Fruit fly (Drosophila melanogaster) whole organism, embryonic: ENCODE results near the gene ssp3.

Source experiments
- Aef1 ChIP-seq: fragments of 200-800 bp; sonication (Bioruptor generic); IDR thresholded peaks from 3 replicates; pipeline ENCODE4 v1.3.6; 2022; ENCODE audit warnings: missing biosample characterization, missing genetic modification characterization
- Antp ChIP-seq: fragments of 200-800 bp; sonication (Bioruptor generic); optimal IDR thresholded peaks from 3 replicates; lab custom pipeline; 2016; ENCODE audit warnings: missing biosample characterization, missing genetic modification characterization
- Asciz ChIP-seq: fragments of 200-800 bp; sonication (Bioruptor generic); optimal IDR thresholded peaks from 2 replicates; lab custom pipeline; 2017; ENCODE audit warnings: missing biosample characterization, mild to moderate bottlenecking, missing genetic modification characterization, missing genetic modification reagents
- Blimp-1 ChIP-seq: fragments of 200-800 bp; sonication (Bioruptor generic); optimal IDR thresholded peaks from 3 replicates; lab custom pipeline; 2018; ENCODE audit warnings: missing biosample characterization, missing genetic modification characterization, mild to moderate bottlenecking, moderate library complexity, missing genetic modification reagents
- Bteb2 ChIP-seq: fragments of 200-800 bp; sonication (Bioruptor generic); optimal IDR thresholded peaks from 2 replicates; lab custom pipeline; 2016; ENCODE audit warnings: missing biosample characterization, missing genetic modification characterization
- CG10431 ChIP-seq: fragments of 200-800 bp; sonication (Bioruptor generic); optimal IDR thresholded peaks from 3 replicates; lab custom pipeline; 2018; ENCODE audit warnings: missing biosample characterization, mild to moderate bottlenecking, missing genetic modification characterization
- CG12071 ChIP-seq: fragments of 200-800 bp; sonication (Bioruptor generic); optimal IDR thresholded peaks from 3 replicates; lab custom pipeline; 2018; ENCODE audit warnings: missing biosample characterization, mild to moderate bottlenecking, missing genetic modification characterization
- CG12744 ChIP-seq: fragments of 200-800 bp; sonication (Bioruptor generic); optimal IDR thresholded peaks from 2 replicates; lab custom pipeline; 2016; ENCODE audit warnings: missing biosample characterization, missing genetic modification characterization
- CG13296 ChIP-seq: fragments of 200-800 bp; sonication (Bioruptor generic); optimal IDR thresholded peaks from 3 replicates; lab custom pipeline; 2018; ENCODE audit warnings: missing biosample characterization, mild to moderate bottlenecking, missing genetic modification characterization
- CG13424 ChIP-seq: fragments of 200-800 bp; sonication (Bioruptor generic); optimal IDR thresholded peaks from 2 replicates; lab custom pipeline; 2019; ENCODE audit warnings: missing biosample characterization, mild to moderate bottlenecking, missing genetic modification characterization, moderate library complexity
- CG13894 ChIP-seq: fragments of 200-800 bp; sonication (Bioruptor generic); optimal IDR thresholded peaks from 3 replicates; lab custom pipeline; 2018; ENCODE audit warnings: missing biosample characterization, mild to moderate bottlenecking, missing genetic modification characterization, moderate library complexity
- CG14860 ChIP-seq: fragments of 200-800 bp; sonication (Bioruptor generic); IDR thresholded peaks from 3 replicates; pipeline ENCODE4 v1.3.6; 2022; ENCODE audit warnings: missing biosample characterization, missing genetic modification characterization; ENCODE audit not compliant: partially characterized antibody
- CG15073 ChIP-seq: fragments of 200-800 bp; sonication (Bioruptor generic); optimal IDR thresholded peaks from 2 replicates; lab custom pipeline; 2016; ENCODE audit warnings: missing biosample characterization, missing genetic modification characterization
- CG15696 ChIP-seq: fragments of 200-800 bp; sonication (Bioruptor generic); optimal IDR thresholded peaks from 2 replicates; lab custom pipeline; 2019; ENCODE audit warnings: missing biosample characterization, mild to moderate bottlenecking, missing genetic modification characterization, moderate library complexity
- CG17328 ChIP-seq: fragments of 200-800 bp; sonication (Bioruptor generic); IDR thresholded peaks from 2 replicates; pipeline ENCODE4 v1.3.6; 2022; ENCODE audit warnings: missing biosample characterization, missing genetic modification characterization
- CG2875 ChIP-seq: fragments of 200-800 bp; sonication (Bioruptor generic); optimal IDR thresholded peaks from 2 replicates; lab custom pipeline; 2017; ENCODE audit warnings: missing biosample characterization, mild to moderate bottlenecking, missing genetic modification characterization, missing genetic modification reagents
- CG30020 ChIP-seq: fragments of 200-800 bp; optimal IDR thresholded peaks from 2 replicates; lab custom pipeline; 2019; ENCODE audit warnings: missing biosample characterization, mild to moderate bottlenecking, missing genetic modification characterization, moderate library complexity
- CG3163 ChIP-seq: fragments of 200-800 bp; sonication (Bioruptor generic); optimal IDR thresholded peaks from 3 replicates; lab custom pipeline; 2016; ENCODE audit warnings: missing biosample characterization, missing genetic modification characterization
- CG3838 ChIP-seq: fragments of 200-800 bp; sonication (Bioruptor generic); optimal IDR thresholded peaks from 3 replicates; lab custom pipeline; 2016; ENCODE audit warnings: missing biosample characterization, missing genetic modification characterization
- CG4404 ChIP-seq: fragments of 200-800 bp; sonication (Bioruptor generic); IDR thresholded peaks from 2 replicates; pipeline ENCODE4 v1.3.6; 2022; ENCODE audit warnings: missing biosample characterization, missing genetic modification characterization
- CG4707 ChIP-seq: fragments of 200-800 bp; sonication (Bioruptor generic); optimal IDR thresholded peaks from 2 replicates; lab custom pipeline; 2018; ENCODE audit warnings: missing biosample characterization, mild to moderate bottlenecking, missing genetic modification characterization, moderate library complexity
- CG7786 ChIP-seq: fragments of 200-800 bp; sonication (Bioruptor generic); optimal IDR thresholded peaks from 2 replicates; lab custom pipeline; 2016; ENCODE audit warnings: missing biosample characterization, missing genetic modification characterization
- CG7963 ChIP-seq: fragments of 200-800 bp; sonication (Bioruptor generic); IDR thresholded peaks from 3 replicates; pipeline ENCODE4 v1.3.6; 2022; ENCODE audit warnings: missing biosample characterization, missing genetic modification characterization; ENCODE audit not compliant: partially characterized antibody
- Chrac-16 ChIP-seq: fragments of 200-800 bp; sonication (Bioruptor generic); optimal IDR thresholded peaks from 3 replicates; lab custom pipeline; 2016; ENCODE audit warnings: missing biosample characterization, missing genetic modification characterization
- CoRest ChIP-seq: fragments of 200-800 bp; sonication (Bioruptor generic); optimal IDR thresholded peaks from 3 replicates; lab custom pipeline; 2018; ENCODE audit warnings: missing biosample characterization, mild to moderate bottlenecking, missing genetic modification characterization, moderate library complexity
- E2f2 ChIP-seq: fragments of 200-800 bp; sonication (Bioruptor generic); IDR thresholded peaks from 2 replicates; pipeline ENCODE4 v1.3.6; 2022; ENCODE audit warnings: missing biosample characterization, missing genetic modification characterization
- Ets97D ChIP-seq: fragments of 200-800 bp; sonication (Bioruptor generic); optimal IDR thresholded peaks from 3 replicates; lab custom pipeline; 2016; ENCODE audit warnings: missing biosample characterization, missing genetic modification characterization
- Fer1 ChIP-seq: fragments of 200-800 bp; sonication (Bioruptor generic); optimal IDR thresholded peaks from 2 replicates; lab custom pipeline; 2017; ENCODE audit warnings: missing biosample characterization, mild to moderate bottlenecking, missing genetic modification characterization
- H2.0 ChIP-seq: fragments of 200-800 bp; sonication (Bioruptor generic); IDR thresholded peaks from 2 replicates; pipeline ENCODE4 v1.3.6; 2022; ENCODE audit warnings: missing biosample characterization, missing genetic modification characterization
- Hr3 ChIP-seq: fragments of 200-800 bp; sonication (Bioruptor generic); optimal IDR thresholded peaks from 3 replicates; lab custom pipeline; 2016; ENCODE audit warnings: missing biosample characterization, missing genetic modification characterization
- Nf-YB ChIP-seq: fragments of 200-800 bp; sonication (Bioruptor generic); optimal IDR thresholded peaks from 3 replicates; lab custom pipeline; 2019; ENCODE audit warnings: missing biosample characterization, mild to moderate bottlenecking, missing genetic modification characterization, moderate library complexity
- Tbp ChIP-seq: fragments of >200 bp; optimal IDR thresholded peaks from 2 replicates; lab custom pipeline; 2018; ENCODE audit warnings: missing biosample characterization, missing genetic modification characterization
- Xbp1 ChIP-seq: fragments of 200-800 bp; sonication (Bioruptor generic); optimal IDR thresholded peaks from 3 replicates; lab custom pipeline; 2016; ENCODE audit warnings: missing biosample characterization, mild to moderate bottlenecking, missing genetic modification characterization
- amos ChIP-seq: fragments of 200-800 bp; sonication (Bioruptor generic); IDR thresholded peaks from 2 replicates; pipeline ENCODE4 v1.3.6; 2022; ENCODE audit warnings: missing biosample characterization, missing genetic modification characterization; ENCODE audit not compliant: partially characterized antibody
- bab2 ChIP-seq: fragments of 200-800 bp; sonication (Bioruptor generic); optimal IDR thresholded peaks from 2 replicates; lab custom pipeline; 2016; ENCODE audit warnings: missing biosample characterization, missing genetic modification characterization
- chn ChIP-seq: fragments of 200-800 bp; sonication (Bioruptor generic); optimal IDR thresholded peaks from 2 replicates; lab custom pipeline; 2016; ENCODE audit warnings: missing biosample characterization, missing genetic modification characterization
- crol ChIP-seq: fragments of 200-800 bp; sonication (Bioruptor generic); IDR thresholded peaks from 2 replicates; pipeline ENCODE4 v1.3.6; 2022; ENCODE audit warnings: missing biosample characterization, missing genetic modification characterization
- fd64A ChIP-seq: fragments of 200-800 bp; sonication (Bioruptor generic); optimal IDR thresholded peaks from 3 replicates; lab custom pipeline; 2018; ENCODE audit warnings: missing biosample characterization, mild to moderate bottlenecking, missing genetic modification characterization
- ftz-f1 ChIP-seq: fragments of 200-800 bp; sonication (Bioruptor generic); optimal IDR thresholded peaks from 2 replicates; lab custom pipeline; 2016; ENCODE audit warnings: missing biosample characterization, missing genetic modification characterization
- hb ChIP-seq: fragments of 200-800 bp; sonication (Bioruptor generic); IDR thresholded peaks from 3 replicates; pipeline ENCODE4 v1.3.6; 2022; ENCODE audit warnings: missing biosample characterization, missing genetic modification characterization; ENCODE audit not compliant: partially characterized antibody
- hkb ChIP-seq, 2 experiments: fragments of 200-800 bp in 1 of 2; fragments of >200 bp in 1 of 2; sonication (Bioruptor generic) in 1 of 2; IDR thresholded peaks in 1 of 2; optimal IDR thresholded peaks in 1 of 2; 2 replicates each; pipeline versions ENCODE4 v1.3.6 to Lab custom; 2017 to 2022; ENCODE audit warnings: missing biosample characterization in 1 of 2, missing genetic modification characterization in 1 of 2
- nmo ChIP-seq: fragments of 200-800 bp; sonication (Bioruptor generic); optimal IDR thresholded peaks from 2 replicates; lab custom pipeline; 2018; ENCODE audit warnings: missing biosample characterization, mild to moderate bottlenecking, missing genetic modification characterization, moderate library complexity
- prd ChIP-seq, 3 experiments: fragments of >200 bp in 2 of 3; fragments of 200-800 bp in 1 of 3; sonication (Bioruptor generic) in 1 of 3; optimal IDR thresholded peaks in 2 of 3; IDR thresholded peaks in 1 of 3; 2 replicates in 2 of 3; 3 replicates in 1 of 3; pipeline versions ENCODE4 v1.3.6 to Lab custom; 2017 to 2022; ENCODE audit warnings: missing biosample characterization in 1 of 3, missing genetic modification characterization in 1 of 3
- rib ChIP-seq: fragments of 200-800 bp; sonication (Bioruptor generic); IDR thresholded peaks from 2 replicates; pipeline ENCODE4 v1.3.6; 2022; ENCODE audit warnings: missing biosample characterization, missing genetic modification characterization
- sens ChIP-seq: fragments of 200-800 bp; sonication (Bioruptor generic); peaks from one replicate; lab custom pipeline; 2016; ENCODE audit warnings: missing biosample characterization, missing genetic modification characterization
- usp ChIP-seq: fragments of >200 bp; optimal IDR thresholded peaks from 2 replicates; lab custom pipeline; 2017; ENCODE audit warnings: missing biosample characterization, missing genetic modification characterization
- vfl ChIP-seq: fragments of 200-800 bp; sonication (Bioruptor generic); optimal IDR thresholded peaks from 2 replicates; lab custom pipeline; 2016; ENCODE audit warnings: missing biosample characterization, missing genetic modification characterization
- z ChIP-seq: fragments of 200-800 bp; sonication (Bioruptor generic); IDR thresholded peaks from 3 replicates; pipeline ENCODE4 v1.3.6; 2022; ENCODE audit warnings: missing biosample characterization, missing genetic modification characterization
- zen ChIP-seq: fragments of 200-800 bp; sonication (Bioruptor generic); optimal IDR thresholded peaks from 3 replicates; lab custom pipeline; 2018; ENCODE audit warnings: missing biosample characterization, mild to moderate bottlenecking, missing genetic modification characterization, moderate library complexity

ssp3 gene

DNA sequence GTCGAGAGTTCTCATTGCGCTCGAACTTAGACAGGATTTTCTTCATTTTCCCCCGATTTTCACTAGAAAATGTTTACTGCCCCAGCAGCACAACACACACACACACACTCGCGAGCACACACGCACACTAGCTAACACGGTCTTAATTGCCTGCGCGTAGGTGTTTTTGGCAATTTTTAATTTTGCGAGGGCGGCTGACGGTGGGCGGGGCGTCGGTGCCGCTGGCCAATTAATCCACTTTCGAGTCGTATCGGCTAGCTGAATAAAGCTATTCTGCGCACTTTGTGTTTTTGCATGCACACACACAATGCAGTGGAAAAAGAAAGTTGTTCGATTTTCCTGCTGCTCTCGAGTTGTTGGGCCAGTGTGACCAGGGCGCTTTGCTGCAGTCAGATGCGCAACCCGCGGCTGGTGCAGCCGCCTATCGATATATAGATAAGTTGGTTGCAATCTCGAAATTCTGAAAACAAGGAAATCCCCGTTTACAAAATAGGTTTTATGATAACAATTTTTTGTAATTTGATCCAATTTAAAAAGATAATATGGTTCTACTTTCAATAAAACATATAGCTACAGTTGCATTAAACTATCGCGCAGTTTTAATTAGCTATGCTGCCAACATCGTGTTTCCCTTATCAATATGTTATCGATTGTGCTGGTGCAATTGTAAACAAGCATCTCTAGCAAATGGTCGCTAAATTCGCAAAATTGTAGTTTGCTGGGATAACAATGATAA lies 24.8 kb upstream of the ssp3 start, which contains the start of the genes Nak and Tango6 (continued):
- peak; percentile 92 for TF ChIP-seq hb (GFP tag; lab: Robert Waterston, UW)
- TF ChIP-seq CG13424: peak; percentile 41
- peak; percentile 6 for TF ChIP-seq Antp (GFP tag; lab: Kevin White, UChicago)
- TF ChIP-seq Blimp-1 (GFP tag; lab: Kevin White, UChicago): peak; percentile 54
- no peak for TF ChIP-seq CG15696 (tag; lab: Kevin White, UChicago)
- TF ChIP-seq zen (tag; lab: Kevin White, UChicago): peak; percentile 71
- no peak for TF ChIP-seq Tbp
- TF ChIP-seq CG10431 (GFP tag; lab: Kevin White, UChicago): peak; percentile 29
- peak; percentile 31 for TF ChIP-seq Bteb2 (GFP tag; lab: Kevin White, UChicago)
- TF ChIP-seq CG7963: peak; percentile 76
- TF ChIP-seq Aef1 (GFP tag; lab: Robert Waterston, UW): no peak
- TF ChIP-seq amos: peak; percentile 85
- TF ChIP-seq CG13894 (tag; lab: Kevin White, UChicago): no peak
- TF ChIP-seq Chrac-16 (GFP tag; lab: Kevin White, UChicago): peak; percentile 14
- TF ChIP-seq chn: peak; percentile 22
- peak; percentile 26 for TF ChIP-seq bab2 (GFP tag; lab: Kevin White, UChicago)
- TF ChIP-seq Hr3 (GFP tag; lab: Kevin White, UChicago): peak; percentile 41
- no peak for TF ChIP-seq CG4707 (GFP tag; lab: Kevin White, UChicago)
- no peak for TF ChIP-seq CG4404 (GFP tag; lab: Robert Waterston, UW)
- TF ChIP-seq Fer1: no peak
- no peak for TF ChIP-seq CG2875
- TF ChIP-seq hkb (optimal IDR thresholded peaks at IDR 0.05; lab: Kevin White, UChicago): peak; percentile 90
- TF ChIP-seq hkb (GFP tag; IDR thresholded peaks at IDR 0.05; lab: Robert Waterston, UW): no peak
- no peak for TF ChIP-seq fd64A (GFP tag; lab: Kevin White, UChicago)
- no peak for TF ChIP-seq usp (GFP tag; lab: Kevin White, UChicago)
- peak; percentile 23 for TF ChIP-seq Xbp1
- no peak for TF ChIP-seq CG12744 (GFP tag; lab: Kevin White, UChicago)
- no peak for TF ChIP-seq CG17328 (GFP tag; lab: Robert Waterston, UW)
- peak; percentile 10 for TF ChIP-seq CG3838 (GFP tag; lab: Kevin White, UChicago)
- peak; percentile 89 for TF ChIP-seq sens
- peak; percentile 16 for TF ChIP-seq Nf-YB
- peak; percentile 4 for TF ChIP-seq CG3163 (GFP tag; lab: Kevin White, UChicago)
- no peak for TF ChIP-seq crol (GFP tag; lab: Robert Waterston, UW)
- TF ChIP-seq Asciz (GFP tag; lab: Kevin White, UChicago): no peak
- TF ChIP-seq rib (GFP tag; lab: Robert Waterston, UW): peak; percentile 82
- TF ChIP-seq CoRest (tag; lab: Kevin White, UChicago): peak; percentile 65
- no peak for TF ChIP-seq CG15073 (GFP tag; lab: Kevin White, UChicago)
- TF ChIP-seq prd (optimal IDR thresholded peaks at IDR 0.05; lab: Kevin White, UChicago): no peak
- TF ChIP-seq prd (GFP tag; IDR thresholded peaks at IDR 0.05; lab: Robert Waterston, UW): peak; percentile 33; the same call in 1 of the 3 replicates
- TF ChIP-seq vfl (GFP tag; lab: Kevin White, UChicago): no peak
- TF ChIP-seq H2.0: no peak
- peak; percentile 11 for TF ChIP-seq CG13296
- peak; percentile 64 for TF ChIP-seq Ets97D (GFP tag; lab: Kevin White, UChicago)
- TF ChIP-seq CG12071: no peak
- TF ChIP-seq CG7786 (GFP tag; lab: Kevin White, UChicago): peak; percentile 2
- peak; percentile 81 for TF ChIP-seq nmo
- peak; percentile 45 for TF ChIP-seq E2f2 (GFP tag; lab: Robert Waterston, UW)
- TF ChIP-seq CG14860 (GFP tag; lab: Robert Waterston, UW): peak; percentile 95
- peak; percentile 77 for TF ChIP-seq CG30020
- peak; percentile 59 for TF ChIP-seq ftz-f1
- TF ChIP-seq z (GFP tag; lab: Robert Waterston, UW): no peak
